Comparison of ENCODE assay signal across 7 worm cellular contexts in genomic region chrII:8127290-8127689, ce11.
TF ChIP-seq lines count a peak whose summit lies in the region.

No protein-coding gene starts in this region.

TF ChIP-seq in whole organism, L1 larva, 84 proteins besides CTCF, POLR2A, EP300 and RAD21:
- TF ChIP-seq elt-2 (tag; optimal IDR thresholded peaks at IDR 0.05; lab: Kevin White, UChicago) (peak; percentile 68), isw-1 (GFP tag; IDR thresholded peaks at IDR 0.05; lab: Robert Waterston, UW) (no peak), mef-2 (tag; optimal IDR thresholded peaks at IDR 0.05; lab: Kevin White, UChicago) (no peak), lsy-2 (tag; optimal IDR thresholded peaks at IDR 0.05; lab: Kevin White, UChicago) (peak in 1 of 2 experiments; percentile 4), ceh-82 (tag; optimal IDR thresholded peaks at IDR 0.05; lab: Kevin White, UChicago) (no peak), unc-30 (tag; optimal IDR thresholded peaks at IDR 0.05; lab: Kevin White, UChicago) (no peak), nhr-85 (tag; lab: Kevin White, UChicago) (peak; percentile 17), pqm-1 (tag; optimal IDR thresholded peaks at IDR 0.05; lab: Kevin White, UChicago) (peak; percentile 31), lin-35 (GFP tag; optimal IDR thresholded peaks at IDR 0.05; lab: Kevin White, UChicago) (peak in 1 of 2 experiments; percentile 36), lin-14 (GFP tag; optimal IDR thresholded peaks at IDR 0.05; lab: Kevin White, UChicago) (peak; percentile 7), ceh-90 (tag; optimal IDR thresholded peaks at IDR 0.05; lab: Kevin White, UChicago) (no peak)

TF ChIP-seq in whole organism, L2 larva, 48 proteins besides CTCF, POLR2A, EP300 and RAD21:
- TF ChIP-seq fos-1 (tag; optimal IDR thresholded peaks at IDR 0.05; lab: Kevin White, UChicago) (peak; percentile 94), sma-3 (GFP tag; optimal IDR thresholded peaks at IDR 0.05; lab: Kevin White, UChicago) (peak; percentile 15), nhr-6 (tag; optimal IDR thresholded peaks at IDR 0.05; lab: Kevin White, UChicago) (no peak), blmp-1 (tag; optimal IDR thresholded peaks at IDR 0.05; lab: Kevin White, UChicago; ENCODE audit: insufficient read depth) (no peak), nhr-129 (tag; optimal IDR thresholded peaks at IDR 0.05; lab: Kevin White, UChicago) (peak; percentile 52), mbf-1 (tag; optimal IDR thresholded peaks at IDR 0.05; lab: Kevin White, UChicago) (no peak), F13H6.1 (tag; optimal IDR thresholded peaks at IDR 0.05; lab: Kevin White, UChicago) (peak; percentile 43), sma-9 (GFP tag; optimal IDR thresholded peaks at IDR 0.05; lab: Kevin White, UChicago) (peak; percentile 77), sma-9 (tag; optimal IDR thresholded peaks at IDR 0.05; lab: Kevin White, UChicago) (no peak), crh-2 (tag; optimal IDR thresholded peaks at IDR 0.05; lab: Kevin White, UChicago) (peak; percentile 53)

TF ChIP-seq in whole organism, L3 larva, 47 proteins besides CTCF, POLR2A, EP300 and RAD21:
- TF ChIP-seq aly-2 (tag; optimal IDR thresholded peaks at IDR 0.05; lab: Kevin White, UChicago), result no peak
- TF ChIP-seq nfya-1 (tag; optimal IDR thresholded peaks at IDR 0.05; lab: Kevin White, UChicago; ENCODE audit: insufficient read depth), result peak; percentile 4
- TF ChIP-seq jun-1 (tag; optimal IDR thresholded peaks at IDR 0.05; lab: Kevin White, UChicago), result peak; percentile 65
- TF ChIP-seq pha-4 (tag; optimal IDR thresholded peaks at IDR 0.05; lab: Kevin White, UChicago), result peak; percentile 82
- no peak for TF ChIP-seq hmg-11 (tag; optimal IDR thresholded peaks at IDR 0.05; lab: Kevin White, UChicago)
- no peak for TF ChIP-seq elt-1 (tag; optimal IDR thresholded peaks at IDR 0.05; lab: Kevin White, UChicago)
- TF ChIP-seq tbx-2 (tag; optimal IDR thresholded peaks at IDR 0.05; lab: Kevin White, UChicago), result no peak
- TF ChIP-seq fkh-10 (GFP tag; optimal IDR thresholded peaks at IDR 0.05; lab: Kevin White, UChicago), result no peak
- peak; percentile 23 for TF ChIP-seq lin-39 (tag; optimal IDR thresholded peaks at IDR 0.05; lab: Kevin White, UChicago)
- peak; percentile 95 for TF ChIP-seq pqm-1 (tag; optimal IDR thresholded peaks at IDR 0.05; lab: Kevin White, UChicago)
- TF ChIP-seq elt-2 (tag; optimal IDR thresholded peaks at IDR 0.05; lab: Kevin White, UChicago), result peak; percentile 93

TF ChIP-seq in whole organism, L4 larva, 104 proteins besides CTCF, POLR2A, EP300 and RAD21 (continues in another document):
- TF ChIP-seq ceh-32 (tag; optimal IDR thresholded peaks at IDR 0.05; lab: Kevin White, UChicago; ENCODE audit: poor library complexity), result no peak
- no peak for TF ChIP-seq rbr-2 (tag; optimal IDR thresholded peaks at IDR 0.05; lab: Kevin White, UChicago)
- TF ChIP-seq aha-1 (tag; lab: Kevin White, UChicago), result no peak
- TF ChIP-seq lin-1 (GFP tag; IDR thresholded peaks at IDR 0.05; lab: Robert Waterston, UW), result no peak
- TF ChIP-seq snpc-1.2 (GFP tag; IDR thresholded peaks at IDR 0.05; lab: Robert Waterston, UW), result no peak
- peak; percentile 96 for TF ChIP-seq nhr-28 (tag; optimal IDR thresholded peaks at IDR 0.05; lab: Kevin White, UChicago)
- no peak for TF ChIP-seq D1046.2 (GFP tag; IDR thresholded peaks at IDR 0.05; lab: Robert Waterston, UW)
- peak; percentile 22 for TF ChIP-seq duxl-1 (tag; optimal IDR thresholded peaks at IDR 0.05; lab: Kevin White, UChicago; ENCODE audit: poor library complexity)
- peak; percentile 54 for TF ChIP-seq mes-2 (tag; optimal IDR thresholded peaks at IDR 0.05; lab: Kevin White, UChicago; ENCODE audit: poor library complexity, severe bottlenecking)
- TF ChIP-seq ctbp-1 (GFP tag; IDR thresholded peaks at IDR 0.05; lab: Robert Waterston, UW), result no peak
- peak in 1 of 2 experiments; percentile 30 for TF ChIP-seq lsy-2 (tag; optimal IDR thresholded peaks at IDR 0.05; lab: Kevin White, UChicago)
- peak; percentile 77 for TF ChIP-seq hlh-11 (tag; optimal IDR thresholded peaks at IDR 0.05; lab: Kevin White, UChicago)
- TF ChIP-seq Y105C5A.15 (GFP tag; IDR thresholded peaks at IDR 0.05; lab: Robert Waterston, UW), result no peak
- TF ChIP-seq dmd-8 (GFP tag; IDR thresholded peaks at IDR 0.05; lab: Robert Waterston, UW), result no peak
- TF ChIP-seq snpc-4 (tag; optimal IDR thresholded peaks at IDR 0.05; lab: Kevin White, UChicago), result no peak
- TF ChIP-seq pqm-1 (tag; optimal IDR thresholded peaks at IDR 0.05; lab: Kevin White, UChicago), result peak; percentile 97

TF ChIP-seq in whole organism, late embryonic, 69 proteins besides CTCF, POLR2A, EP300 and RAD21:
- peak; percentile 96 for TF ChIP-seq elt-2 (tag; optimal IDR thresholded peaks at IDR 0.05; lab: Kevin White, UChicago)
- TF ChIP-seq tbx-2 (tag; optimal IDR thresholded peaks at IDR 0.05; lab: Kevin White, UChicago), result peak; percentile 8
- TF ChIP-seq nhr-11 (tag; optimal IDR thresholded peaks at IDR 0.05; lab: Kevin White, UChicago), result no peak
- TF ChIP-seq lim-6 (tag; optimal IDR thresholded peaks at IDR 0.05; lab: Kevin White, UChicago), result no peak
- peak; percentile 64 for TF ChIP-seq ceh-22 (tag; optimal IDR thresholded peaks at IDR 0.05; lab: Kevin White, UChicago)

TF ChIP-seq in whole organism, mixed stage, embryonic, 35 proteins besides CTCF, POLR2A, EP300 and RAD21:
- TF ChIP-seq nhr-2 (tag; optimal IDR thresholded peaks at IDR 0.05; lab: Kevin White, UChicago) (peak; percentile 67), nhr-28 (tag; optimal IDR thresholded peaks at IDR 0.05; lab: Kevin White, UChicago) (no peak)
TF ChIP-seq in whole organism, mixed stage, embryonic: peak in this region for 1.

TF ChIP-seq in whole organism, young adult, 124 proteins besides CTCF, POLR2A, EP300 and RAD21:
- TF ChIP-seq ztf-22 (GFP tag; optimal IDR thresholded peaks at IDR 0.05; lab: Kevin White, UChicago), result no peak
- no peak for TF ChIP-seq efl-1 (GFP tag; optimal IDR thresholded peaks at IDR 0.05; lab: Kevin White, UChicago)
- TF ChIP-seq lsl-1 (GFP tag; optimal IDR thresholded peaks at IDR 0.05; lab: Kevin White, UChicago), result no peak
- no peak for TF ChIP-seq K11D2.4 (GFP tag; IDR thresholded peaks at IDR 0.05; lab: Robert Waterston, UW)
- TF ChIP-seq nfyb-1 (GFP tag; IDR thresholded peaks at IDR 0.05; lab: Robert Waterston, UW), result 0 out of 2 replicates have a peak, but pooled peaks have one; percentile 14
- peak; percentile 95 for TF ChIP-seq nhr-80 (tag; optimal IDR thresholded peaks at IDR 0.05; lab: Kevin White, UChicago)
- TF ChIP-seq ets-4 (GFP tag; optimal IDR thresholded peaks at IDR 0.05; lab: Kevin White, UChicago), result peak; percentile 73
- no peak for TF ChIP-seq unc-62 (GFP tag; optimal IDR thresholded peaks at IDR 0.05; lab: Kevin White, UChicago)
- no peak for TF ChIP-seq F49E8.2 (tag; optimal IDR thresholded peaks at IDR 0.05; lab: Kevin White, UChicago; ENCODE audit: insufficient read depth)
- no peak for TF ChIP-seq snpc-1.3 (tag; optimal IDR thresholded peaks at IDR 0.05; lab: Kevin White, UChicago; ENCODE audit: insufficient read depth)
- TF ChIP-seq F57A8.1 (GFP tag; optimal IDR thresholded peaks at IDR 0.05; lab: Kevin White, UChicago), result no peak
- no peak for TF ChIP-seq nfya-1 (tag; optimal IDR thresholded peaks at IDR 0.05; lab: Kevin White, UChicago; ENCODE audit: borderline replicate concordance, insufficient read depth)
- no peak for TF ChIP-seq ztf-25 (GFP tag; IDR thresholded peaks at IDR 0.05; lab: Robert Waterston, UW)
- no peak for TF ChIP-seq hsf-1 (GFP tag; IDR thresholded peaks at IDR 0.05; lab: Robert Waterston, UW)
- no peak for TF ChIP-seq ama-1 (optimal IDR thresholded peaks at IDR 0.05; lab: Kevin White, UChicago)
- no peak for TF ChIP-seq ama-1 (GFP tag; optimal IDR thresholded peaks at IDR 0.05; lab: Kevin White, UChicago)
- no peak for TF ChIP-seq dpff-1 (tag; optimal IDR thresholded peaks at IDR 0.05; lab: Kevin White, UChicago)
- TF ChIP-seq attf-6 (GFP tag; IDR thresholded peaks at IDR 0.05; lab: Robert Waterston, UW), result no peak
- TF ChIP-seq ceh-100 (GFP tag; IDR thresholded peaks at IDR 0.05; lab: Robert Waterston, UW), result no peak
- no peak for TF ChIP-seq egl-18 (GFP tag; IDR thresholded peaks at IDR 0.05; lab: Robert Waterston, UW)
TF ChIP-seq in whole organism, young adult: peak in this region for 3.
